Worm (Caenorhabditis elegans) whole organism, young adult: ENCODE measurements around the gene clec-82.
A peak's percentile ranks its signal among the peaks of the same experiment; 100 is the strongest.

Experiments
- C17E4.6 ChIP-seq: fragments of 200-800 bp; sonication (Bioruptor generic); IDR thresholded peaks from 2 replicates; pipeline ENCODE4 v1.3.6; 2022; ENCODE audit warnings: missing genetic modification reagents, missing genetic modification characterization, missing compliant biosample characterization
- D2030.7 ChIP-seq: fragments of 200-800 bp; sonication (Bioruptor generic); IDR thresholded peaks from 2 replicates; pipeline ENCODE4 v1.3.6; 2022; ENCODE audit warnings: missing genetic modification reagents, missing genetic modification characterization, missing compliant biosample characterization
- F10E7.11 ChIP-seq: sonication (generic microtip); optimal IDR thresholded peaks from 2 replicates; lab custom pipeline; 2017; ENCODE audit warnings: mild to moderate bottlenecking, missing genetic modification characterization, moderate library complexity, missing compliant biosample characterization
- F23B12.7 ChIP-seq: sonication (generic microtip); optimal IDR thresholded peaks from 2 replicates; lab custom pipeline; 2017; ENCODE audit warnings: missing genetic modification characterization, mild to moderate bottlenecking, missing compliant biosample characterization, antibody characterized with exemption, moderate library complexity; ENCODE audit not compliant: insufficient read depth
- F33H1.4 ChIP-seq: fragments of 200-800 bp; sonication (Bioruptor generic); IDR thresholded peaks from 2 replicates; pipeline ENCODE4 v1.3.6; 2022; ENCODE audit warnings: missing genetic modification reagents, missing genetic modification characterization, missing compliant biosample characterization
- K12H6.12 ChIP-seq: fragments of 200-800 bp; sonication (Bioruptor generic); optimal IDR thresholded peaks from 2 replicates; lab custom pipeline; 2018; ENCODE audit warnings: mild to moderate bottlenecking, missing genetic modification characterization, missing compliant biosample characterization
- T26A5.8 ChIP-seq: sonication (generic microtip); optimal IDR thresholded peaks from 2 replicates; lab custom pipeline; 2016; ENCODE audit warnings: missing genetic modification characterization, missing compliant biosample characterization
- Y53F4B.3 ChIP-seq: fragments of 200-800 bp; sonication (Bioruptor generic); IDR thresholded peaks from 2 replicates; pipeline ENCODE4 v1.3.6; 2022; ENCODE audit warnings: missing genetic modification reagents, missing genetic modification characterization, missing compliant biosample characterization
- Y53G8AR.9 ChIP-seq: fragments of 200-800 bp; sonication (Bioruptor generic); conservative IDR thresholded peaks from 2 replicates; pipeline ENCODE4 v1.3.6; 2022; ENCODE audit warnings: missing genetic modification reagents, missing genetic modification characterization, missing compliant biosample characterization
- Y56A3A.18 ChIP-seq: fragments of 200-800 bp; sonication (Bioruptor generic); IDR thresholded peaks from 2 replicates; pipeline ENCODE4 v1.3.6; 2022; ENCODE audit warnings: missing genetic modification reagents, missing genetic modification characterization, missing compliant biosample characterization
- Y67H2A.10 ChIP-seq: fragments of 200-800 bp; sonication (Bioruptor generic); conservative IDR thresholded peaks from 2 replicates; pipeline ENCODE4 v1.3.6; 2022; ENCODE audit warnings: missing genetic modification reagents, missing genetic modification characterization, missing compliant biosample characterization
- Y95B8A.8 ChIP-seq: fragments of 200-800 bp; sonication (Bioruptor generic); IDR thresholded peaks from 2 replicates; pipeline ENCODE4 v1.3.6; 2022; ENCODE audit warnings: missing genetic modification reagents, missing genetic modification characterization, missing compliant biosample characterization
- ama-1 ChIP-seq, 3 experiments: fragments of 150-350 bp in 1 of 3; sonication (generic microtip) in 2 of 3; optimal IDR thresholded peaks; 2 replicates each; lab custom pipeline; 2014 to 2018; ENCODE audit warnings: missing biosample characterization in 2 of 3, missing genetic modification characterization in 2 of 3, missing genetic modification reagents in 2 of 3
- aptf-2 ChIP-seq: fragments of 200-800 bp; sonication (Bioruptor generic); conservative IDR thresholded peaks from 2 replicates; pipeline ENCODE4 v1.3.6; 2022; ENCODE audit warnings: missing genetic modification reagents, missing genetic modification characterization, missing compliant biosample characterization
- atf-7 ChIP-seq: sonication (generic microtip); optimal IDR thresholded peaks from 2 replicates; lab custom pipeline; 2017; ENCODE audit warnings: mild to moderate bottlenecking, missing genetic modification characterization, missing compliant biosample characterization
- athp-1 ChIP-seq: sonication (generic microtip); optimal IDR thresholded peaks from 2 replicates; lab custom pipeline; 2017; ENCODE audit warnings: mild to moderate bottlenecking, missing genetic modification characterization, missing compliant biosample characterization
- attf-3 ChIP-seq: fragments of 200-800 bp; sonication (Bioruptor generic); conservative IDR thresholded peaks from 2 replicates; pipeline ENCODE4 v1.3.6; 2022; ENCODE audit warnings: missing genetic modification reagents, missing genetic modification characterization, missing compliant biosample characterization
- attf-5 ChIP-seq: fragments of 200-800 bp; sonication (Bioruptor generic); optimal IDR thresholded peaks from 2 replicates; lab custom pipeline; 2018; ENCODE audit warnings: mild to moderate bottlenecking, missing genetic modification characterization, missing compliant biosample characterization
- ccch-3 ChIP-seq: fragments of 200-800 bp; sonication (Bioruptor generic); optimal IDR thresholded peaks from 2 replicates; lab custom pipeline; 2018; ENCODE audit warnings: mild to moderate bottlenecking, missing genetic modification characterization, missing compliant biosample characterization
- cebp-1 ChIP-seq, 2 experiments: fragments of 200-800 bp in 1 of 2; sonication (Bioruptor generic) in 1 of 2; sonication (generic microtip) in 1 of 2; IDR thresholded peaks in 1 of 2; optimal IDR thresholded peaks in 1 of 2; 2 replicates each; pipeline versions ENCODE4 v1.3.6 to Lab custom; 2017 to 2022; ENCODE audit warnings: missing compliant biosample characterization in 2 of 2, missing genetic modification characterization in 2 of 2, mild to moderate bottlenecking in 1 of 2, missing genetic modification reagents in 1 of 2, moderate library complexity in 1 of 2
- cebp-2 ChIP-seq: fragments of 200-800 bp; sonication (Bioruptor generic); IDR thresholded peaks from 2 replicates; pipeline ENCODE4 v1.3.6; 2022; ENCODE audit warnings: missing genetic modification characterization, missing compliant biosample characterization
- ceh-27 ChIP-seq: fragments of 200-800 bp; sonication (Bioruptor generic); optimal IDR thresholded peaks from 2 replicates; lab custom pipeline; 2018; ENCODE audit warnings: mild to moderate bottlenecking, missing genetic modification characterization, moderate library complexity, missing compliant biosample characterization
- ceh-40 ChIP-seq: fragments of 200-800 bp; sonication (Bioruptor generic); IDR thresholded peaks from 2 replicates; pipeline ENCODE4 v1.3.6; 2022; ENCODE audit warnings: missing genetic modification characterization, missing compliant biosample characterization
- ceh-58 ChIP-seq: fragments of 200-800 bp; sonication (Bioruptor generic); IDR thresholded peaks from 2 replicates; pipeline ENCODE4 v1.3.6; 2022; ENCODE audit warnings: missing genetic modification characterization, missing compliant biosample characterization
- dpff-1 ChIP-seq: sonication (generic microtip); optimal IDR thresholded peaks from 2 replicates; lab custom pipeline; 2017; ENCODE audit warnings: mild to moderate bottlenecking, missing genetic modification characterization, missing compliant biosample characterization
- egl-44 ChIP-seq: fragments of 200-800 bp; sonication (Bioruptor generic); IDR thresholded peaks from 2 replicates; pipeline ENCODE4 v1.3.6; 2022; ENCODE audit warnings: missing genetic modification reagents, missing genetic modification characterization, missing compliant biosample characterization
- ekl-4 ChIP-seq: fragments of 200-800 bp; sonication (Bioruptor generic); IDR thresholded peaks from 2 replicates; pipeline ENCODE4 v1.3.6; 2022; ENCODE audit warnings: missing genetic modification reagents, missing genetic modification characterization, missing compliant biosample characterization
- ets-4 ChIP-seq: fragments of 200-800 bp; sonication (Bioruptor generic); optimal IDR thresholded peaks from 2 replicates; lab custom pipeline; 2018; ENCODE audit warnings: mild to moderate bottlenecking, missing genetic modification characterization, missing compliant biosample characterization
- him-1 ChIP-seq: sonication (generic microtip); optimal IDR thresholded peaks from 2 replicates; lab custom pipeline; 2016; ENCODE audit warnings: missing genotype, missing genetic modification reagents, missing genetic modification characterization, missing compliant biosample characterization
- hlh-12 ChIP-seq: sonication (generic microtip); optimal IDR thresholded peaks from 2 replicates; lab custom pipeline; 2016; ENCODE audit warnings: missing genetic modification characterization, missing compliant biosample characterization
- hsf-1 ChIP-seq: fragments of 200-800 bp; sonication (Bioruptor generic); IDR thresholded peaks from 2 replicates; pipeline ENCODE4 v1.3.6; 2022; ENCODE audit warnings: missing genetic modification reagents, missing genetic modification characterization, missing compliant biosample characterization
- lsl-1 ChIP-seq: fragments of 200-800 bp; sonication (Bioruptor generic); optimal IDR thresholded peaks from 2 replicates; lab custom pipeline; 2018; ENCODE audit warnings: mild to moderate bottlenecking, missing genetic modification characterization, moderate library complexity, missing compliant biosample characterization
- madf-3 ChIP-seq: fragments of 200-800 bp; sonication (Bioruptor generic); IDR thresholded peaks from 2 replicates; pipeline ENCODE4 v1.3.6; 2022; ENCODE audit warnings: missing genetic modification reagents, missing genetic modification characterization, missing compliant biosample characterization
- mes-4 ChIP-seq: sonication (generic microtip); optimal IDR thresholded peaks from 2 replicates; lab custom pipeline; 2016; ENCODE audit warnings: missing genotype, missing genetic modification characterization, missing compliant biosample characterization
- nfya-1 ChIP-seq: sonication (generic microtip); optimal IDR thresholded peaks from 2 replicates; lab custom pipeline; 2017; ENCODE audit warnings: antibody characterized with exemption, missing compliant biosample characterization, missing genetic modification characterization, borderline replicate concordance; ENCODE audit not compliant: insufficient read depth
- nfyb-1 ChIP-seq: fragments of 200-800 bp; sonication (Bioruptor generic); IDR thresholded peaks from 2 replicates; pipeline ENCODE4 v1.3.6; 2022; ENCODE audit warnings: missing genetic modification reagents, missing genetic modification characterization, missing compliant biosample characterization
- nhr-179 ChIP-seq: sonication (generic microtip); optimal IDR thresholded peaks from 2 replicates; lab custom pipeline; 2016; ENCODE audit warnings: mild to moderate bottlenecking, missing genetic modification characterization, missing compliant biosample characterization
- nhr-80 ChIP-seq: sonication (generic microtip); optimal IDR thresholded peaks from 2 replicates; lab custom pipeline; 2016; ENCODE audit warnings: missing genetic modification characterization, missing compliant biosample characterization
- nhr-90 ChIP-seq: sonication (generic microtip); optimal IDR thresholded peaks from 2 replicates; lab custom pipeline; 2016; ENCODE audit warnings: missing genotype, mild to moderate bottlenecking, missing genetic modification characterization, missing compliant biosample characterization
- pha-4 ChIP-seq: fragments of 150-350 bp; sonication (generic microtip); optimal IDR thresholded peaks from 2 replicates; lab custom pipeline; 2014; ENCODE audit warnings: missing biosample characterization, missing genetic modification reagents, missing genetic modification characterization
- rec-8 ChIP-seq, 2 experiments: sonication (generic microtip); optimal IDR thresholded peaks; 2 replicates each; lab custom pipeline; 2016; ENCODE audit warnings: mild to moderate bottlenecking in 2 of 2, missing genetic modification characterization in 2 of 2, missing genetic modification reagents in 2 of 2, missing genotype in 2 of 2, missing biosample characterization in 1 of 2, missing compliant biosample characterization in 1 of 2, moderate library complexity in 1 of 2
- repo-1 ChIP-seq: sonication (generic microtip); optimal IDR thresholded peaks from 2 replicates; lab custom pipeline; 2017; ENCODE audit warnings: mild to moderate bottlenecking, missing genetic modification characterization, missing compliant biosample characterization
- snpc-1.1 ChIP-seq: sonication (generic microtip); optimal IDR thresholded peaks from 2 replicates; lab custom pipeline; 2017; ENCODE audit warnings: missing genetic modification characterization, mild to moderate bottlenecking, missing compliant biosample characterization, antibody characterized with exemption, moderate library complexity, missing genotype, missing genetic modification reagents; ENCODE audit not compliant: insufficient read depth
- xnd-1 ChIP-seq: sonication (generic microtip); optimal IDR thresholded peaks from 2 replicates; lab custom pipeline; 2016; ENCODE audit warnings: missing genotype, missing genetic modification reagents, missing genetic modification characterization, missing compliant biosample characterization
- ztf-18 ChIP-seq: sonication (generic microtip); optimal IDR thresholded peaks from 2 replicates; lab custom pipeline; 2016; ENCODE audit warnings: missing genotype, mild to moderate bottlenecking, missing genetic modification characterization, missing compliant biosample characterization
- ztf-26 ChIP-seq: sonication (generic microtip); optimal IDR thresholded peaks from 2 replicates; lab custom pipeline; 2017; ENCODE audit warnings: missing genetic modification characterization, missing compliant biosample characterization
- ztf-28 ChIP-seq: fragments of 200-800 bp; sonication (Bioruptor generic); IDR thresholded peaks from 2 replicates; pipeline ENCODE4 v1.3.6; 2022; ENCODE audit warnings: missing genetic modification reagents, missing genetic modification characterization, missing compliant biosample characterization

The clec-82 gene

ce11 chrIV:2805525-2805924 lies 29.9 kb upstream of the clec-82 start, which contains the start of gene Y54G2A.45 (continued):
- TF ChIP-seq him-1 (tag; lab: Kevin White, UChicago) (peak; percentile 79), ama-1 (optimal IDR thresholded peaks at IDR 0.05; lab: Kevin White, UChicago) (no peak), ama-1 (GFP tag; optimal IDR thresholded peaks at IDR 0.05; lab: Kevin White, UChicago) (peak in 1 of 2 experiments; percentile 6), ztf-18 (tag; lab: Kevin White, UChicago) (peak; percentile 84), dpff-1 (tag; lab: Kevin White, UChicago) (no peak), T26A5.8 (peak; percentile 48), nhr-80 (tag; lab: Kevin White, UChicago) (peak; percentile 97), nfyb-1 (GFP tag; lab: Robert Waterston, UW) (peak; percentile 78), F10E7.11 (tag; lab: Kevin White, UChicago) (no peak), cebp-2 (GFP tag; lab: Robert Waterston, UW) (no peak), ccch-3 (GFP tag; lab: Kevin White, UChicago) (no peak), ceh-58 (GFP tag; lab: Robert Waterston, UW) (no peak), athp-1 (peak; percentile 60), Y67H2A.10 (GFP tag; lab: Robert Waterston, UW) (no peak), cebp-1 (GFP tag; IDR thresholded peaks at IDR 0.05; lab: Robert Waterston, UW) (no peak), cebp-1 (tag; optimal IDR thresholded peaks at IDR 0.05; lab: Kevin White, UChicago) (peak; percentile 74), rec-8 (tag; optimal IDR thresholded peaks at IDR 0.05; lab: Kevin White, UChicago) (peak; percentile 62 to 84), nhr-90 (peak; percentile 94), Y53F4B.3 (GFP tag; lab: Robert Waterston, UW) (no peak), egl-44 (peak; percentile 93), attf-3 (GFP tag; lab: Robert Waterston, UW) (peak; percentile 56), ceh-27 (GFP tag; lab: Kevin White, UChicago) (peak; percentile 20), xnd-1 (tag; lab: Kevin White, UChicago) (peak; percentile 15), ztf-28 (GFP tag; lab: Robert Waterston, UW) (no peak), attf-5 (GFP tag; lab: Kevin White, UChicago) (peak; percentile 43), ceh-40 (peak; percentile 30; the same call in 1 of the 2 replicates), mes-4 (peak; percentile 74), atf-7 (tag; lab: Kevin White, UChicago) (peak; percentile 85), D2030.7 (GFP tag; lab: Robert Waterston, UW) (peak; percentile 74), ztf-26 (tag; lab: Kevin White, UChicago) (peak; percentile 43), snpc-1.1 (tag; lab: Kevin White, UChicago) (peak; percentile 47), ekl-4 (peak; percentile 68; the same call in 1 of the 2 replicates), hlh-12 (tag; lab: Kevin White, UChicago) (peak; percentile 20), nfya-1 (tag; lab: Kevin White, UChicago) (no peak), ets-4 (GFP tag; lab: Kevin White, UChicago) (peak; percentile 48), aptf-2 (GFP tag; lab: Robert Waterston, UW) (no peak), C17E4.6 (GFP tag; lab: Robert Waterston, UW) (peak; percentile 48; the same call in 1 of the 2 replicates), F33H1.4 (GFP tag; lab: Robert Waterston, UW) (peak; percentile 46), Y56A3A.18 (peak; percentile 90; the same call in 1 of the 2 replicates), pha-4 (tag; lab: Kevin White, UChicago) (no peak), madf-3 (GFP tag; lab: Robert Waterston, UW) (no peak), K12H6.12 (tag; lab: Kevin White, UChicago) (peak; percentile 13), Y53G8AR.9 (GFP tag; lab: Robert Waterston, UW) (0 out of 2 replicates have a peak, but pooled peaks have one; percentile 38), F23B12.7 (tag; lab: Kevin White, UChicago) (peak; percentile 80), lsl-1 (peak; percentile 59), repo-1 (peak; percentile 88), hsf-1 (GFP tag; lab: Robert Waterston, UW) (peak; percentile 63; the same call in 1 of the 2 replicates), Y95B8A.8 (GFP tag; lab: Robert Waterston, UW) (peak; percentile 76; the same call in 1 of the 2 replicates), nhr-179 (tag; lab: Kevin White, UChicago) (peak; percentile 24)
